In genomic region chrV:20147662-20148245, ce11 we compare ENCODE assay signal across 6 worm cellular contexts.
TF ChIP-seq lines count a peak whose summit lies in the region.

TSS of gene Y113G7A.13 (plus strand) at chrV:20148195.

TF ChIP-seq in whole organism, L1 larva, 84 proteins besides CTCF, POLR2A, EP300 and RAD21 (continues in another document):
- no peak for TF ChIP-seq C04F5.9 (tag; optimal IDR thresholded peaks at IDR 0.05; lab: Kevin White, UChicago)
- no peak for TF ChIP-seq efl-1 (optimal IDR thresholded peaks at IDR 0.05; lab: Kevin White, UChicago)
- peak in 1 of 2 experiments; percentile 20 for TF ChIP-seq efl-1 (GFP tag; optimal IDR thresholded peaks at IDR 0.05 in 1 of 2; lab: Kevin White, UChicago)
- no peak for TF ChIP-seq isw-1 (GFP tag; IDR thresholded peaks at IDR 0.05; lab: Robert Waterston, UW)
- no peak for TF ChIP-seq ceh-88 (GFP tag; IDR thresholded peaks at IDR 0.05; lab: Robert Waterston, UW)
- no peak for TF ChIP-seq zag-1 (tag; optimal IDR thresholded peaks at IDR 0.05; lab: Kevin White, UChicago)
- TF ChIP-seq alr-1 (tag; optimal IDR thresholded peaks at IDR 0.05; lab: Kevin White, UChicago; ENCODE audit: borderline replicate concordance), result no peak
- no peak for TF ChIP-seq sup-37 (GFP tag; optimal IDR thresholded peaks at IDR 0.05; lab: Kevin White, UChicago)
- no peak for TF ChIP-seq fkh-10 (GFP tag; optimal IDR thresholded peaks at IDR 0.05; lab: Kevin White, UChicago)
- TF ChIP-seq ets-5 (GFP tag; IDR thresholded peaks at IDR 0.05; lab: Robert Waterston, UW), result no peak
- TF ChIP-seq nhr-12 (tag; optimal IDR thresholded peaks at IDR 0.05; lab: Kevin White, UChicago), result no peak
- no peak for TF ChIP-seq vab-15 (tag; optimal IDR thresholded peaks at IDR 0.05; lab: Kevin White, UChicago)
- TF ChIP-seq nhr-76 (tag; optimal IDR thresholded peaks at IDR 0.05; lab: Kevin White, UChicago), result no peak
- TF ChIP-seq elt-2 (tag; optimal IDR thresholded peaks at IDR 0.05; lab: Kevin White, UChicago), result peak; percentile 88
- TF ChIP-seq lin-35 (GFP tag; optimal IDR thresholded peaks at IDR 0.05; lab: Kevin White, UChicago), result peak in 1 of 2 experiments; percentile 25
- no peak for TF ChIP-seq dsc-1 (tag; optimal IDR thresholded peaks at IDR 0.05; lab: Kevin White, UChicago)

TF ChIP-seq in whole organism, L2 larva, 48 proteins besides CTCF, POLR2A, EP300 and RAD21:
- TF ChIP-seq fos-1 (tag; optimal IDR thresholded peaks at IDR 0.05; lab: Kevin White, UChicago), result peak; percentile 75
- TF ChIP-seq crh-2 (tag; optimal IDR thresholded peaks at IDR 0.05; lab: Kevin White, UChicago), result no peak
- TF ChIP-seq gmeb-1 (tag; optimal IDR thresholded peaks at IDR 0.05; lab: Kevin White, UChicago), result peak; percentile 35
- TF ChIP-seq ceh-16 (tag; optimal IDR thresholded peaks at IDR 0.05; lab: Kevin White, UChicago), result no peak
- no peak for TF ChIP-seq ceh-82 (tag; optimal IDR thresholded peaks at IDR 0.05; lab: Kevin White, UChicago)

TF ChIP-seq in whole organism, L3 larva, 47 proteins besides CTCF, POLR2A, EP300 and RAD21:
- TF ChIP-seq lsy-12 (tag; optimal IDR thresholded peaks at IDR 0.05; lab: Kevin White, UChicago) (no peak), skn-1 (tag; optimal IDR thresholded peaks at IDR 0.05; lab: Kevin White, UChicago) (no peak), pqm-1 (tag; optimal IDR thresholded peaks at IDR 0.05; lab: Kevin White, UChicago) (peak; percentile 80), ceh-28 (tag; optimal IDR thresholded peaks at IDR 0.05; lab: Kevin White, UChicago) (peak; percentile 35), jun-1 (tag; optimal IDR thresholded peaks at IDR 0.05; lab: Kevin White, UChicago) (peak; percentile 36), elt-2 (tag; optimal IDR thresholded peaks at IDR 0.05; lab: Kevin White, UChicago) (peak; percentile 97), pha-4 (tag; optimal IDR thresholded peaks at IDR 0.05; lab: Kevin White, UChicago) (peak; percentile 54), nfya-1 (tag; optimal IDR thresholded peaks at IDR 0.05; lab: Kevin White, UChicago; ENCODE audit: insufficient read depth) (no peak), lin-15B (tag; optimal IDR thresholded peaks at IDR 0.05; lab: Kevin White, UChicago) (no peak), fkh-2 (tag; optimal IDR thresholded peaks at IDR 0.05; lab: Kevin White, UChicago) (no peak)

TF ChIP-seq in whole organism, L4 larva, 104 proteins besides CTCF, POLR2A, EP300 and RAD21 (continues in another document):
- no peak for TF ChIP-seq ceh-44 (GFP tag; IDR thresholded peaks at IDR 0.05; lab: Robert Waterston, UW)
- no peak for TF ChIP-seq nhr-102 (tag; optimal IDR thresholded peaks at IDR 0.05; lab: Kevin White, UChicago)
- no peak for TF ChIP-seq rbr-2 (tag; optimal IDR thresholded peaks at IDR 0.05; lab: Kevin White, UChicago)
- TF ChIP-seq F26F4.8 (GFP tag; conservative IDR thresholded peaks at IDR 0.05; lab: Robert Waterston, UW), result no peak
- peak; percentile 66 for TF ChIP-seq nhr-28 (tag; optimal IDR thresholded peaks at IDR 0.05; lab: Kevin White, UChicago)
- TF ChIP-seq pqm-1 (tag; optimal IDR thresholded peaks at IDR 0.05; lab: Kevin White, UChicago), result peak; percentile 98
- TF ChIP-seq egl-27 (tag; optimal IDR thresholded peaks at IDR 0.05; lab: Kevin White, UChicago), result no peak
- no peak for TF ChIP-seq duxl-1 (tag; optimal IDR thresholded peaks at IDR 0.05; lab: Kevin White, UChicago; ENCODE audit: poor library complexity)
- TF ChIP-seq unc-39 (tag; optimal IDR thresholded peaks at IDR 0.05; lab: Kevin White, UChicago), result no peak
- TF ChIP-seq Y48G9A.11 (GFP tag; IDR thresholded peaks at IDR 0.05; lab: Robert Waterston, UW), result no peak
- no peak for TF ChIP-seq madf-9 (GFP tag; conservative IDR thresholded peaks at IDR 0.05; lab: Robert Waterston, UW)
- no peak for TF ChIP-seq ZK546.5 (tag; optimal IDR thresholded peaks at IDR 0.05; lab: Kevin White, UChicago)
- TF ChIP-seq fkh-10 (GFP tag; optimal IDR thresholded peaks at IDR 0.05; lab: Kevin White, UChicago), result no peak
- no peak for TF ChIP-seq nhr-42 (GFP tag; IDR thresholded peaks at IDR 0.05; lab: Robert Waterston, UW)
- no peak for TF ChIP-seq F37D6.2 (tag; optimal IDR thresholded peaks at IDR 0.05; lab: Kevin White, UChicago)
- no peak for TF ChIP-seq dpl-1 (GFP tag; optimal IDR thresholded peaks at IDR 0.05; lab: Kevin White, UChicago)
- no peak for TF ChIP-seq dmd-8 (GFP tag; IDR thresholded peaks at IDR 0.05; lab: Robert Waterston, UW)
- TF ChIP-seq ceh-20 (GFP tag; IDR thresholded peaks at IDR 0.05; lab: Robert Waterston, UW), result no peak
- TF ChIP-seq php-3 (GFP tag; IDR thresholded peaks at IDR 0.05; lab: Robert Waterston, UW), result no peak; the same call in 1 of the 2 replicates
- no peak for TF ChIP-seq attf-4 (tag; optimal IDR thresholded peaks at IDR 0.05; lab: Kevin White, UChicago)
- TF ChIP-seq T20F7.1 (GFP tag; optimal IDR thresholded peaks at IDR 0.05; lab: Kevin White, UChicago), result peak; percentile 27
- no peak for TF ChIP-seq snpc-4 (tag; optimal IDR thresholded peaks at IDR 0.05; lab: Kevin White, UChicago)
- TF ChIP-seq tag-97 (GFP tag; IDR thresholded peaks at IDR 0.05; lab: Robert Waterston, UW), result no peak

TF ChIP-seq in whole organism, late embryonic, 69 proteins besides CTCF, POLR2A, EP300 and RAD21:
- TF ChIP-seq ceh-18 (tag; optimal IDR thresholded peaks at IDR 0.05; lab: Kevin White, UChicago), result no peak
- peak; percentile 42 for TF ChIP-seq elt-2 (tag; optimal IDR thresholded peaks at IDR 0.05; lab: Kevin White, UChicago)
- no peak for TF ChIP-seq mec-3 (tag; optimal IDR thresholded peaks at IDR 0.05; lab: Kevin White, UChicago; ENCODE audit: borderline replicate concordance)
- TF ChIP-seq npax-4 (tag; optimal IDR thresholded peaks at IDR 0.05; lab: Kevin White, UChicago), result no peak

TF ChIP-seq in whole organism, young adult, 124 proteins besides CTCF, POLR2A, EP300 and RAD21:
- TF ChIP-seq attf-5 (GFP tag; optimal IDR thresholded peaks at IDR 0.05; lab: Kevin White, UChicago) (peak; percentile 41), unc-130 (GFP tag; optimal IDR thresholded peaks at IDR 0.05; lab: Kevin White, UChicago) (no peak), nhr-80 (tag; optimal IDR thresholded peaks at IDR 0.05; lab: Kevin White, UChicago) (peak; percentile 79), B0019.2 (GFP tag; conservative IDR thresholded peaks at IDR 0.05; lab: Robert Waterston, UW) (no peak)
